Worm (Caenorhabditis elegans) whole organism, L4 larva: ENCODE results near the gene arp-6.

Experiments
- D1046.2 ChIP-seq: fragments of 200-800 bp; sonication (Bioruptor generic); IDR thresholded peaks from 2 replicates; pipeline ENCODE4 v1.3.6; 2022; ENCODE audit warnings: missing genetic modification characterization, missing compliant biosample characterization
- F26F4.8 ChIP-seq: fragments of 200-800 bp; sonication (Bioruptor generic); conservative IDR thresholded peaks from 2 replicates; pipeline ENCODE4 v1.3.6; 2022; ENCODE audit warnings: missing genetic modification characterization, missing compliant biosample characterization
- F37D6.2 ChIP-seq: sonication (generic microtip); optimal IDR thresholded peaks from 2 replicates; lab custom pipeline; 2016; ENCODE audit warnings: mild to moderate bottlenecking, missing genetic modification characterization, missing compliant biosample characterization
- T20F7.1 ChIP-seq: fragments of 200-800 bp; sonication (Bioruptor generic); optimal IDR thresholded peaks from 2 replicates; lab custom pipeline; 2018; ENCODE audit warnings: mild to moderate bottlenecking, missing genetic modification characterization, missing compliant biosample characterization
- Y105C5A.15 ChIP-seq: fragments of 200-800 bp; sonication (Bioruptor generic); IDR thresholded peaks from 2 replicates; pipeline ENCODE4 v1.3.6; 2022; ENCODE audit warnings: missing genetic modification characterization, missing compliant biosample characterization
- Y48G9A.11 ChIP-seq: fragments of 200-800 bp; sonication (Bioruptor generic); IDR thresholded peaks from 2 replicates; pipeline ENCODE4 v1.3.6; 2022; ENCODE audit warnings: missing genetic modification reagents, missing genetic modification characterization, missing compliant biosample characterization
- Y75B8A.6 ChIP-seq: fragments of 200-800 bp; sonication (Bioruptor generic); IDR thresholded peaks from 2 replicates; pipeline ENCODE4 v1.3.6; 2022; ENCODE audit warnings: missing genetic modification reagents, missing genetic modification characterization, missing compliant biosample characterization
- ZK546.5 ChIP-seq, 2 experiments: sonication (generic microtip); optimal IDR thresholded peaks; 2 replicates each; lab custom pipeline; 2017; ENCODE audit warnings: missing biosample characterization in 2 of 2, missing genetic modification characterization in 2 of 2
- aha-1 ChIP-seq: fragments of 150-350 bp; peaks from one replicate; lab custom pipeline; 2014; ENCODE audit warnings: missing biosample characterization, missing genetic modification characterization
- attf-4 ChIP-seq: sonication (generic microtip); optimal IDR thresholded peaks from 3 replicates; lab custom pipeline; 2017; ENCODE audit warnings: missing biosample characterization, missing genetic modification characterization
- ceh-44 ChIP-seq: fragments of 200-800 bp; sonication (Bioruptor generic); IDR thresholded peaks from 2 replicates; pipeline ENCODE4 v1.3.6; 2022; ENCODE audit warnings: missing genetic modification reagents, missing genetic modification characterization, missing compliant biosample characterization
- ceh-82 ChIP-seq: sonication (generic microtip); optimal IDR thresholded peaks from 2 replicates; lab custom pipeline; 2017; ENCODE audit warnings: missing biosample characterization, missing genetic modification characterization
- ctbp-1 ChIP-seq: fragments of 200-800 bp; sonication (Bioruptor generic); IDR thresholded peaks from 2 replicates; pipeline ENCODE4 v1.3.6; 2022; ENCODE audit warnings: missing genetic modification reagents, missing genetic modification characterization, missing compliant biosample characterization
- daf-16 ChIP-seq, 3 experiments: sonication (generic microtip); optimal IDR thresholded peaks; 2 replicates each; lab custom pipeline; 2016 to 2017; ENCODE audit warnings: missing genetic modification characterization in 3 of 3, missing genetic modification reagents in 3 of 3, mild to moderate bottlenecking in 2 of 3, missing compliant biosample characterization in 2 of 3, missing biosample characterization in 1 of 3, moderate library complexity in 1 of 3
- daf-8 ChIP-seq: fragments of 200-800 bp; sonication (Bioruptor generic); IDR thresholded peaks from 2 replicates; pipeline ENCODE4 v1.3.6; 2022; ENCODE audit warnings: missing genetic modification characterization, missing compliant biosample characterization
- dmd-6 ChIP-seq: fragments of 200-800 bp; sonication (Bioruptor generic); IDR thresholded peaks from 2 replicates; pipeline ENCODE4 v1.3.6; 2022; ENCODE audit warnings: missing genetic modification reagents, missing genetic modification characterization, missing compliant biosample characterization
- dmd-8 ChIP-seq: fragments of 200-800 bp; sonication (Bioruptor generic); IDR thresholded peaks from 2 replicates; pipeline ENCODE4 v1.3.6; 2022; ENCODE audit warnings: missing genetic modification characterization, missing compliant biosample characterization
- dve-1 ChIP-seq: sonication (generic microtip); optimal IDR thresholded peaks from 2 replicates; lab custom pipeline; 2017; ENCODE audit warnings: antibody characterized with exemption, mild to moderate bottlenecking, missing genetic modification characterization, missing compliant biosample characterization; ENCODE audit not compliant: insufficient read depth
- egl-43 ChIP-seq: fragments of 200-800 bp; sonication (Bioruptor generic); IDR thresholded peaks from 2 replicates; pipeline ENCODE4 v1.3.6; 2022; ENCODE audit warnings: missing genetic modification reagents, missing genetic modification characterization, missing compliant biosample characterization
- gei-8 ChIP-seq: fragments of 200-800 bp; sonication (Bioruptor generic); optimal IDR thresholded peaks from 2 replicates; lab custom pipeline; 2018; ENCODE audit warnings: mild to moderate bottlenecking, missing genetic modification characterization, missing compliant biosample characterization
- hlh-30 ChIP-seq: sonication (generic microtip); optimal IDR thresholded peaks from 2 replicates; lab custom pipeline; 2017; ENCODE audit warnings: antibody characterized with exemption, mild to moderate bottlenecking, missing genetic modification characterization, missing compliant biosample characterization; ENCODE audit not compliant: insufficient read depth
- jun-1 ChIP-seq: fragments of 150-350 bp; optimal IDR thresholded peaks from 2 replicates; lab custom pipeline; 2014; ENCODE audit warnings: missing biosample characterization, missing genetic modification reagents, missing genetic modification characterization
- lin-1 ChIP-seq: fragments of 200-800 bp; sonication (Bioruptor generic); IDR thresholded peaks from 2 replicates; pipeline ENCODE4 v1.3.6; 2022; ENCODE audit warnings: missing genetic modification reagents, missing genetic modification characterization, missing compliant biosample characterization
- lin-39 ChIP-seq: fragments of 150-350 bp; optimal IDR thresholded peaks from 2 replicates; lab custom pipeline; 2014; ENCODE audit warnings: missing biosample characterization, missing genetic modification reagents, missing genetic modification characterization
- lsy-2 ChIP-seq, 2 experiments: fragments of 150-350 bp in 1 of 2; sonication (generic microtip) in 1 of 2; optimal IDR thresholded peaks; 2 replicates each; lab custom pipeline; 2014 to 2017; ENCODE audit warnings: missing biosample characterization in 2 of 2, missing genetic modification characterization in 2 of 2
- madf-9 ChIP-seq: fragments of 200-800 bp; sonication (Bioruptor generic); conservative IDR thresholded peaks from 2 replicates; pipeline ENCODE4 v1.3.6; 2022; ENCODE audit warnings: missing genetic modification reagents, missing genetic modification characterization, missing compliant biosample characterization
- mdl-1 ChIP-seq, 2 experiments: fragments of 150-350 bp in 1 of 2; sonication (generic microtip) in 1 of 2; optimal IDR thresholded peaks; 2 replicates each; lab custom pipeline; 2014 to 2017; ENCODE audit warnings: missing biosample characterization in 2 of 2, missing genetic modification characterization in 2 of 2
- mes-2 ChIP-seq: sonication (generic microtip); optimal IDR thresholded peaks from 2 replicates; lab custom pipeline; 2016; ENCODE audit warnings: missing genotype, mild to moderate bottlenecking, missing genetic modification characterization, missing compliant biosample characterization; ENCODE audit not compliant: poor library complexity, severe bottlenecking
- mxl-2 ChIP-seq: fragments of 200-800 bp; sonication (Bioruptor generic); conservative IDR thresholded peaks from 2 replicates; pipeline ENCODE4 v1.3.6; 2022; ENCODE audit warnings: missing genetic modification reagents, missing genetic modification characterization, missing compliant biosample characterization
- nhr-11 ChIP-seq: fragments of 150-350 bp; optimal IDR thresholded peaks from 2 replicates; lab custom pipeline; 2014; ENCODE audit warnings: missing biosample characterization, missing genetic modification characterization
- nhr-25 ChIP-seq: sonication (generic microtip); optimal IDR thresholded peaks from 2 replicates; lab custom pipeline; 2017; ENCODE audit warnings: missing genetic modification characterization, mild to moderate bottlenecking, missing compliant biosample characterization, antibody characterized with exemption, moderate library complexity, borderline replicate concordance; ENCODE audit not compliant: insufficient read depth
- nhr-28 ChIP-seq: fragments of 150-350 bp; optimal IDR thresholded peaks from 2 replicates; lab custom pipeline; 2014; ENCODE audit warnings: missing biosample characterization, missing genetic modification characterization
- nhr-41 ChIP-seq: fragments of 200-800 bp; sonication (Bioruptor generic); IDR thresholded peaks from 2 replicates; pipeline ENCODE4 v1.3.6; 2022; ENCODE audit warnings: missing genetic modification reagents, missing genetic modification characterization, missing compliant biosample characterization
- nhr-48 ChIP-seq: sonication (generic microtip); optimal IDR thresholded peaks from 2 replicates; lab custom pipeline; 2016; ENCODE audit warnings: mild to moderate bottlenecking, missing genetic modification characterization, missing compliant biosample characterization
- nhr-6 ChIP-seq: fragments of 150-350 bp; optimal IDR thresholded peaks from 2 replicates; lab custom pipeline; 2014; ENCODE audit warnings: missing biosample characterization, missing genetic modification characterization
- nhr-76 ChIP-seq: fragments of 150-350 bp; optimal IDR thresholded peaks from 2 replicates; lab custom pipeline; 2014; ENCODE audit warnings: missing biosample characterization, missing genetic modification characterization
- pha-4 ChIP-seq, 2 experiments: fragments of 150-350 bp in 1 of 2; fragments of 200-800 bp in 1 of 2; sonication (Bioruptor generic) in 1 of 2; IDR thresholded peaks in 1 of 2; optimal IDR thresholded peaks in 1 of 2; 2 replicates each; pipeline versions ENCODE4 v1.3.6 to Lab custom; 2014 to 2022; ENCODE audit warnings: missing genetic modification characterization in 2 of 2, missing genetic modification reagents in 2 of 2, missing biosample characterization in 1 of 2, missing compliant biosample characterization in 1 of 2
- rbr-2 ChIP-seq: sonication (generic microtip); optimal IDR thresholded peaks from 2 replicates; lab custom pipeline; 2016; ENCODE audit warnings: missing genotype, missing genetic modification characterization, missing compliant biosample characterization
- set-16 ChIP-seq: fragments of 200-800 bp; sonication (Bioruptor generic); IDR thresholded peaks from 2 replicates; pipeline ENCODE4 v1.3.6; 2022; ENCODE audit warnings: missing genetic modification reagents, missing genetic modification characterization, missing compliant biosample characterization
- snpc-1.2 ChIP-seq: fragments of 200-800 bp; sonication (Bioruptor generic); IDR thresholded peaks from 2 replicates; pipeline ENCODE4 v1.3.6; 2022; ENCODE audit warnings: missing genetic modification reagents, missing genetic modification characterization, missing compliant biosample characterization
- spr-1 ChIP-seq: sonication (generic microtip); optimal IDR thresholded peaks from 2 replicates; lab custom pipeline; 2016; ENCODE audit warnings: mild to moderate bottlenecking, missing genetic modification characterization, missing compliant biosample characterization
- spr-3 ChIP-seq: fragments of 200-800 bp; sonication (Bioruptor generic); optimal IDR thresholded peaks from 2 replicates; lab custom pipeline; 2018; ENCODE audit warnings: mild to moderate bottlenecking, missing genetic modification characterization, missing compliant biosample characterization
- tag-97 ChIP-seq: fragments of 200-800 bp; sonication (Bioruptor generic); IDR thresholded peaks from 2 replicates; pipeline ENCODE4 v1.3.6; 2022; ENCODE audit warnings: missing genetic modification characterization, missing compliant biosample characterization
- unc-39 ChIP-seq: sonication (generic microtip); optimal IDR thresholded peaks from 2 replicates; lab custom pipeline; 2017; ENCODE audit warnings: missing biosample characterization, missing genetic modification characterization
- unc-62 ChIP-seq, 3 experiments: fragments of 150-350 bp in 1 of 3; sonication (generic microtip); optimal IDR thresholded peaks in 2 of 3; peaks in 1 of 3; 1 replicate in 1 of 3; 2 replicates in 2 of 3; lab custom pipeline; 2014 to 2017; ENCODE audit warnings: missing biosample characterization in 3 of 3, missing genetic modification characterization in 3 of 3, missing genetic modification reagents in 3 of 3, missing genotype in 1 of 3
- vab-7 ChIP-seq: fragments of 200-800 bp; sonication (Bioruptor generic); IDR thresholded peaks from 2 replicates; pipeline ENCODE4 v1.3.6; 2022; ENCODE audit warnings: missing genetic modification reagents, missing genetic modification characterization, missing compliant biosample characterization
- zag-1 ChIP-seq: fragments of 150-350 bp; optimal IDR thresholded peaks from 2 replicates; lab custom pipeline; 2014; ENCODE audit warnings: missing biosample characterization, missing genetic modification characterization
- zip-2 ChIP-seq: fragments of 150-350 bp; optimal IDR thresholded peaks from 2 replicates; lab custom pipeline; 2014; ENCODE audit warnings: missing biosample characterization, missing genetic modification characterization
- ztf-7 ChIP-seq: fragments of 150-350 bp; optimal IDR thresholded peaks from 2 replicates; lab custom pipeline; 2014; ENCODE audit warnings: missing biosample characterization, missing genetic modification characterization

arp-6 gene

ce11 chrII:8062334-8062791 is 25.2 kb upstream of the arp-6 start, which contains the start of gene ufd-2:
TSS of gene ufd-2 (plus strand) at chrII:8062741.
- TF ChIP-seq daf-8 (GFP tag; lab: Robert Waterston, UW) (no peak), nhr-76 (tag; lab: Kevin White, UChicago) (no peak), dve-1 (tag; lab: Kevin White, UChicago) (peak; percentile 45), ZK546.5 (tag; optimal IDR thresholded peaks at IDR 0.05; lab: Kevin White, UChicago) (no peak), dmd-8 (GFP tag; lab: Robert Waterston, UW) (no peak), jun-1 (no peak), nhr-25 (tag; lab: Kevin White, UChicago) (peak; percentile 31), nhr-6 (tag; lab: Kevin White, UChicago) (peak; percentile 26), D1046.2 (no peak), nhr-41 (GFP tag; lab: Robert Waterston, UW) (no peak), hlh-30 (tag; lab: Kevin White, UChicago) (peak; percentile 24), zip-2 (tag; lab: Kevin White, UChicago) (no peak), lsy-2 (tag; optimal IDR thresholded peaks at IDR 0.05; lab: Kevin White, UChicago) (peak; percentile 10 to 76), Y48G9A.11 (GFP tag; lab: Robert Waterston, UW) (no peak), spr-1 (no peak), daf-16 (GFP tag; optimal IDR thresholded peaks at IDR 0.05; lab: Kevin White, UChicago) (no peak), daf-16 (tag; optimal IDR thresholded peaks at IDR 0.05; lab: Kevin White, UChicago) (peak; percentile 64), Y75B8A.6 (no peak), dmd-6 (no peak; the same call in 1 of the 2 replicates), ctbp-1 (GFP tag; lab: Robert Waterston, UW) (no peak), zag-1 (tag; lab: Kevin White, UChicago) (no peak), ztf-7 (tag; lab: Kevin White, UChicago) (no peak), madf-9 (GFP tag; lab: Robert Waterston, UW) (peak; percentile 44; the same call in 1 of the 2 replicates), nhr-11 (peak; percentile 70), ceh-82 (tag; lab: Kevin White, UChicago) (no peak), gei-8 (GFP tag; lab: Kevin White, UChicago) (no peak), ceh-44 (GFP tag; lab: Robert Waterston, UW) (0 out of 2 replicates have a peak, but pooled peaks have one; percentile 17), aha-1 (tag; lab: Kevin White, UChicago) (peak; percentile 2), rbr-2 (peak; percentile 64), mdl-1 (tag; optimal IDR thresholded peaks at IDR 0.05; lab: Kevin White, UChicago) (peak in 1 of 2 experiments; percentile 26), T20F7.1 (GFP tag; lab: Kevin White, UChicago) (peak; percentile 80), F26F4.8 (GFP tag; lab: Robert Waterston, UW) (no peak), tag-97 (no peak), pha-4 (GFP tag; IDR thresholded peaks at IDR 0.05; lab: Robert Waterston, UW) (peak; percentile 50; the same call in 1 of the 2 replicates), pha-4 (tag; optimal IDR thresholded peaks at IDR 0.05; lab: Kevin White, UChicago) (peak; percentile 57), unc-39 (tag; lab: Kevin White, UChicago) (no peak), unc-62 (GFP tag; optimal IDR thresholded peaks at IDR 0.05 in 1 of 2; lab: Kevin White, UChicago) (peak in 1 of 2 experiments; percentile 85), unc-62 (tag; optimal IDR thresholded peaks at IDR 0.05; lab: Kevin White, UChicago) (no peak), Y105C5A.15 (GFP tag; lab: Robert Waterston, UW) (no peak), set-16 (GFP tag; lab: Robert Waterston, UW) (no peak), F37D6.2 (tag; lab: Kevin White, UChicago) (peak; percentile 23), egl-43 (GFP tag; lab: Robert Waterston, UW) (no peak), nhr-48 (tag; lab: Kevin White, UChicago) (no peak), spr-3 (GFP tag; lab: Kevin White, UChicago) (no peak), lin-1 (GFP tag; lab: Robert Waterston, UW) (no peak), nhr-28 (peak; percentile 50), mes-2 (peak; percentile 94), attf-4 (tag; lab: Kevin White, UChicago) (no peak), lin-39 (tag; lab: Kevin White, UChicago) (no peak), vab-7 (GFP tag; lab: Robert Waterston, UW) (peak; percentile 50; the same call in 1 of the 2 replicates), mxl-2 (no peak), snpc-1.2 (GFP tag; lab: Robert Waterston, UW) (no peak)
